Fruit fly (Drosophila melanogaster): ENCODE measurements around the gene CG13599.
A peak's percentile ranks its signal among the peaks of the same experiment; 100 is the strongest.

CG13599 gene

DNA sequence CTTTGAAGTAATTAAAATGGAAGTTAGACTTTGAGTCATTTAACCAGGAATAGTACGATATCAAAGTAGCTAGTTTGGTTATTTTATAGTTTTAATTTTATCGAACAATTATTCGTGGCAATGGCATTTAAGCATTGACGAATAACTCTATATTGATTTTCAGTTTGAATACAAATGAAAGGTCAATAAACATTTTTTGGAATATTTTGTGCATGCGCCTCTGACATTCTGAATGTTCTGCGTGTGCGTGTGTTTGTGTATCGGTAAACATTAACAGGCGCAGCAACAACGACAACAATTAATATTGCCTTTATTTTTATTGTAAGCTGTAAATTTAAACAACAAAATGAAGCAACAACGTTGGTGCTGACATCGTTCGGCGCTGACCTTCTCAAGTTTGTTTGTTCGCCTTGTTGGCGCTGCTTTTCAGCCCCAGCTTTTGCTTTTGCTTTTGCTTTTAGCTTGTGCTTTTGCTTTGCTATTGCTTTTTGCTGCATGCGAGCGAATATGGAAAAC, 22.0 kb upstream of the CG13599 start (continued):
- TF ChIP-seq usp (GFP tag; optimal IDR thresholded peaks at IDR 0.05) (no peak), CG10431 (GFP tag; optimal IDR thresholded peaks at IDR 0.05) (peak; percentile 6), onecut (GFP tag; IDR thresholded peaks at IDR 0.05) (peak; percentile 39), H15 (GFP tag; IDR thresholded peaks at IDR 0.05) (no peak), Aef1 (GFP tag; IDR thresholded peaks at IDR 0.05) (no peak), ken (GFP tag; IDR thresholded peaks at IDR 0.05) (no peak), CG13775 (GFP tag; optimal IDR thresholded peaks at IDR 0.05) (no peak), Hr78 (GFP tag; optimal IDR thresholded peaks at IDR 0.05) (peak in 1 of 2 experiments; percentile 91), tap (tag; optimal IDR thresholded peaks at IDR 0.05) (peak; percentile 21), CG1233 (GFP tag; optimal IDR thresholded peaks at IDR 0.05) (peak; percentile 38), NfI (GFP tag; optimal IDR thresholded peaks at IDR 0.05) (peak; percentile 20), Hmr (GFP tag; optimal IDR thresholded peaks at IDR 0.05) (peak; percentile 49), cato (GFP tag; optimal IDR thresholded peaks at IDR 0.05; ENCODE audit: borderline replicate concordance) (peak; percentile 6), tin (GFP tag; optimal IDR thresholded peaks at IDR 0.05) (peak; percentile 1), CG2116 (GFP tag; optimal IDR thresholded peaks at IDR 0.05) (peak; percentile 10), CG10565 (GFP tag; optimal IDR thresholded peaks at IDR 0.05) (no peak), CG5180 (GFP tag; optimal IDR thresholded peaks at IDR 0.05) (peak; percentile 48), pum (GFP tag; optimal IDR thresholded peaks at IDR 0.05) (no peak), D19A (tag; optimal IDR thresholded peaks at IDR 0.05) (no peak), CG14014 (GFP tag; IDR thresholded peaks at IDR 0.05) (peak; percentile 25; the same call in 1 of the 2 replicates), CG15011 (GFP tag; optimal IDR thresholded peaks at IDR 0.05) (peak; percentile 6), CG2129 (GFP tag; IDR thresholded peaks at IDR 0.05; ENCODE audit: partially characterized antibody) (no peak), so (GFP tag; IDR thresholded peaks at IDR 0.05) (peak; percentile 37; the same call in 2 of the 3 replicates), sd (tag; optimal IDR thresholded peaks at IDR 0.05) (peak; percentile 72), abd-A (tag; optimal IDR thresholded peaks at IDR 0.05) (peak; percentile 45), Abd-B (GFP tag; optimal IDR thresholded peaks at IDR 0.05) (no peak), lab (GFP tag; optimal IDR thresholded peaks at IDR 0.05) (peak; percentile 69), shn (GFP tag; optimal IDR thresholded peaks at IDR 0.05) (no peak), phol (tag; optimal IDR thresholded peaks at IDR 0.05) (no peak), ab (GFP tag; optimal IDR thresholded peaks at IDR 0.05) (no peak), unpg (GFP tag; optimal IDR thresholded peaks at IDR 0.05) (peak; percentile 17), CG1529 (GFP tag; optimal IDR thresholded peaks at IDR 0.05) (peak; percentile 34), Dek (tag; optimal IDR thresholded peaks at IDR 0.05) (peak; percentile 22), ham (GFP tag; IDR thresholded peaks at IDR 0.05) (no peak), ac (GFP tag; optimal IDR thresholded peaks at IDR 0.05) (no peak), otp (GFP tag; IDR thresholded peaks at IDR 0.05) (0 out of 3 replicates have a peak, but pooled peaks have one; percentile 13), Vsx1 (GFP tag; optimal IDR thresholded peaks at IDR 0.05) (peak; percentile 58), Oli (tag; optimal IDR thresholded peaks at IDR 0.05) (peak; percentile 31), CG8924 (tag; optimal IDR thresholded peaks at IDR 0.05) (no peak), Bgb (GFP tag; IDR thresholded peaks at IDR 0.05; ENCODE audit: partially characterized antibody) (no peak), ara (GFP tag; IDR thresholded peaks at IDR 0.05) (peak; percentile 11; the same call in 1 of the 2 replicates), gcm (GFP tag; optimal IDR thresholded peaks at IDR 0.05) (peak; percentile 10), CG8388 (GFP tag; optimal IDR thresholded peaks at IDR 0.05) (no peak), CG6683 (GFP tag; optimal IDR thresholded peaks at IDR 0.05) (no peak), kni (GFP tag; optimal IDR thresholded peaks at IDR 0.05) (peak; percentile 15), D (optimal IDR thresholded peaks at IDR 0.05) (no peak), D (GFP tag; optimal IDR thresholded peaks at IDR 0.05) (peak; percentile 43), CG14667 (GFP tag; IDR thresholded peaks at IDR 0.05) (no peak), Blimp-1 (GFP tag; optimal IDR thresholded peaks at IDR 0.05) (peak; percentile 47)
